Fruit fly (Drosophila melanogaster): Measurements from ENCODE around the gene CG14609.

DNA sequence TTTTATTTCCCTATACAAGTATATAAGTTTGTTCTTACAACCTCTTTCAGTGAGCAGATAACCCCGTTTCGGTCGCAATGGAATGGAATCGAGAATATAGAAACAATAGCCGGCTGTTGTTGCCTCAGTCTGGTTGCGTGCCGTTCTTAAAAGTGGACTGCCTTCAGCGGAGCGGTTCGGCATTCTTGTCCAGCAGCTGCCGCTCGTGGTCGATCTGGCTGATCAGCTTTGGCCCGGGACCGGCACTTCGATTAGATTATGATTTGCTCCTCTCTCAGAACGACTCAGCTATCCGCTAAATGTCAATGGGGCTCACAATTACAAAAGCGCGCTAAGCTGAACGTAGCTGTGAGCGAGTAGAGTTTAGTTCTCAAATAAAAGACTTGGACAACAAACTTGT is 43.7 kb upstream of the CG14609 start:
- TF ChIP-seq usp (GFP tag; optimal IDR thresholded peaks at IDR 0.05) (no peak), pan (optimal IDR thresholded peaks at IDR 0.05) (no peak), CG8478 (optimal IDR thresholded peaks at IDR 0.05) (no peak), psq (optimal IDR thresholded peaks at IDR 0.05) (no peak), EcR (GFP tag; optimal IDR thresholded peaks at IDR 0.05) (no peak), Dll (optimal IDR thresholded peaks at IDR 0.05) (no peak)
